Worm (Caenorhabditis elegans): Measurements from ENCODE around the gene sra-6.

DNA sequence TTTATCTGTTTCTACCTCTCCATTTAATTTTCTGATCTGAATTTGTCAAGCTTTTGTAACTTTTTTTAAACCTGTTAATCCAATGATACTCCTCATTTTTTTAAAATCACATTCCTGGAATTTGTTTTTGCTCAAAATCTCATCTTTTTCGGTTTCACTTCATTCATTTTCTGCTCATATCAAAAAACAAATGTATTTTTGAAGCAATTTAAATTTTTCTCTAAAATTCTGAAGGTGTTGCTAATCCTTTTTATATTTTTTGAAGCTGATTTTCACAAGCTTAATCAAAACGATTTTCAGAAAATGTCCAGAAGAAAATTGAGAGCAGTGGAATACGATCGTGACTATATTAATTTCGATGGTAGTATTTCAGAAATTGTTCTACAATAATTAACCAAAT lies 44.3 kb upstream of the sra-6 start, which contains the start of gene E02H1.5:
- TF ChIP-seq snpc-4 (tag; optimal IDR thresholded peaks at IDR 0.05) (no peak), ama-1 (optimal IDR thresholded peaks at IDR 0.05) (no peak), R02D3.7 (tag; optimal IDR thresholded peaks at IDR 0.05) (no peak), nhr-237 (tag; optimal IDR thresholded peaks at IDR 0.05) (no peak), alr-1 (tag; optimal IDR thresholded peaks at IDR 0.05) (no peak), zag-1 (tag; optimal IDR thresholded peaks at IDR 0.05) (no peak), elt-3 (tag; optimal IDR thresholded peaks at IDR 0.05) (no peak), ztf-11 (tag; optimal IDR thresholded peaks at IDR 0.05) (no peak)

Data from whole organism, L2 larva.